Fruit fly (Drosophila melanogaster): ENCODE measurements around the gene CG34241.

CG34241 gene

dm6 chr3L:12124138-12124583 is 3.6 kb upstream of the CG34241 start (continued):
- peak; percentile 21 for TF ChIP-seq Dek (tag; optimal IDR thresholded peaks at IDR 0.05)
- TF ChIP-seq CG9727 (GFP tag; optimal IDR thresholded peaks at IDR 0.05), result no peak
- TF ChIP-seq CG15514 (GFP tag; optimal IDR thresholded peaks at IDR 0.05), result peak; percentile 29
- TF ChIP-seq ttk (GFP tag; IDR thresholded peaks at IDR 0.05), result peak; percentile 72; the same call in 1 of the 2 replicates
- no peak for TF ChIP-seq CG8290 (GFP tag; optimal IDR thresholded peaks at IDR 0.05)
- TF ChIP-seq CG8290 (tag; optimal IDR thresholded peaks at IDR 0.05), result peak in 1 of 2 experiments; percentile 84
- TF ChIP-seq Bdp1 (GFP tag; optimal IDR thresholded peaks at IDR 0.05), result no peak
- no peak for TF ChIP-seq disco-r (GFP tag; optimal IDR thresholded peaks at IDR 0.05)
- peak; percentile 70 for TF ChIP-seq Deaf1 (tag; optimal IDR thresholded peaks at IDR 0.05)
- peak; percentile 23 for TF ChIP-seq CG9817 (tag; optimal IDR thresholded peaks at IDR 0.05)
- peak; percentile 57; the same call in 2 of the 3 replicates for TF ChIP-seq Opbp (GFP tag; IDR thresholded peaks at IDR 0.05; ENCODE audit: partially characterized antibody)
- no peak for TF ChIP-seq lbe (GFP tag; optimal IDR thresholded peaks at IDR 0.05)
- peak; percentile 17 for TF ChIP-seq CG1603 (tag; optimal IDR thresholded peaks at IDR 0.05)
- no peak for TF ChIP-seq Sox100B (GFP tag; optimal IDR thresholded peaks at IDR 0.05)
- TF ChIP-seq CG18619 (GFP tag; optimal IDR thresholded peaks at IDR 0.05), result no peak
- TF ChIP-seq bsh (GFP tag; optimal IDR thresholded peaks at IDR 0.05), result peak; percentile 2 to 4
- no peak for TF ChIP-seq ro (GFP tag; IDR thresholded peaks at IDR 0.05)
- peak; percentile 56 for TF ChIP-seq zen (tag; optimal IDR thresholded peaks at IDR 0.05)
- TF ChIP-seq MBD-R2 (GFP tag; IDR thresholded peaks at IDR 0.05), result peak; percentile 70
- peak; percentile 57 for TF ChIP-seq CoRest (tag; optimal IDR thresholded peaks at IDR 0.05)
- TF ChIP-seq Fer1 (GFP tag; optimal IDR thresholded peaks at IDR 0.05), result peak; percentile 63
- peak; percentile 87 for TF ChIP-seq ewg (GFP tag; optimal IDR thresholded peaks at IDR 0.05)
- TF ChIP-seq ERR (GFP tag; optimal IDR thresholded peaks at IDR 0.05), result no peak
- no peak for TF ChIP-seq Neu2 (GFP tag; optimal IDR thresholded peaks at IDR 0.05; ENCODE audit: borderline replicate concordance)
- TF ChIP-seq CG12391 (tag; optimal IDR thresholded peaks at IDR 0.05), result peak; percentile 14
- TF ChIP-seq Med (GFP tag), result peak; percentile 84
- TF ChIP-seq D19A (tag; optimal IDR thresholded peaks at IDR 0.05), result peak; percentile 13
- TF ChIP-seq CG15011 (GFP tag; optimal IDR thresholded peaks at IDR 0.05), result no peak
- no peak for TF ChIP-seq wor (GFP tag; IDR thresholded peaks at IDR 0.05)
- peak; percentile 47 for TF ChIP-seq ash1 (GFP tag; optimal IDR thresholded peaks at IDR 0.05)
- peak; percentile 39; the same call in 1 of the 2 replicates for TF ChIP-seq Rfx (GFP tag; IDR thresholded peaks at IDR 0.05)
- peak; percentile 28 for TF ChIP-seq CG3281 (GFP tag; optimal IDR thresholded peaks at IDR 0.05)
- peak; percentile 52 for TF ChIP-seq D (optimal IDR thresholded peaks at IDR 0.05)
- TF ChIP-seq D (GFP tag; optimal IDR thresholded peaks at IDR 0.05), result peak; percentile 59
- peak; percentile 16 for TF ChIP-seq CG2712 (tag; optimal IDR thresholded peaks at IDR 0.05)
- TF ChIP-seq CG11504 (tag; optimal IDR thresholded peaks at IDR 0.05), result peak; percentile 16
- TF ChIP-seq ato (GFP tag; IDR thresholded peaks at IDR 0.05; ENCODE audit: partially characterized antibody), result no peak
- 0 out of 3 replicates have a peak, but pooled peaks have one; percentile 43 for TF ChIP-seq CG6175 (GFP tag; IDR thresholded peaks at IDR 0.05)
- peak in 1 of 2 experiments; percentile 1 for TF ChIP-seq insv (GFP tag; optimal IDR thresholded peaks at IDR 0.05)
- TF ChIP-seq Adf1 (GFP tag; IDR thresholded peaks at IDR 0.05), result peak; percentile 73
- TF ChIP-seq Drgx (GFP tag; IDR thresholded peaks at IDR 0.05), result peak; percentile 20; the same call in 1 of the 2 replicates
- TF ChIP-seq CG17186 (GFP tag; optimal IDR thresholded peaks at IDR 0.05), result peak; percentile 14
- TF ChIP-seq Max (GFP tag; optimal IDR thresholded peaks at IDR 0.05), result no peak
- peak; percentile 51 for TF ChIP-seq CrebB (tag; optimal IDR thresholded peaks at IDR 0.05)
- no peak for TF ChIP-seq sna (GFP tag; IDR thresholded peaks at IDR 0.05; ENCODE audit: partially characterized antibody)
- TF ChIP-seq vvl (GFP tag; IDR thresholded peaks at IDR 0.05), result peak; percentile 72
- TF ChIP-seq cwo (GFP tag; optimal IDR thresholded peaks at IDR 0.05), result peak; percentile 91
- no peak for TF ChIP-seq zf30C (GFP tag; optimal IDR thresholded peaks at IDR 0.05)
- TF ChIP-seq mirr (GFP tag; optimal IDR thresholded peaks at IDR 0.05), result peak; percentile 91
- no peak for TF ChIP-seq Xbp1 (GFP tag; optimal IDR thresholded peaks at IDR 0.05)
